Fruit fly (Drosophila melanogaster) whole organism, wandering third instar larva: Measurements from ENCODE around the gene DNAlig3.
A peak's percentile ranks its signal among the peaks of the same experiment; 100 is the strongest.

Experiments
- Abd-B ChIP-seq: fragments of >200 bp; optimal IDR thresholded peaks from 2 replicates; lab custom pipeline; 2017; ENCODE audit warnings: missing biosample characterization, missing genetic modification characterization
- CG32264 ChIP-seq: fragments of 200-800 bp; sonication (Bioruptor generic); optimal IDR thresholded peaks from 2 replicates; lab custom pipeline; 2016; ENCODE audit warnings: missing biosample characterization, missing genetic modification characterization
- CG9705 ChIP-seq: fragments of 200-800 bp; sonication (Bioruptor generic); optimal IDR thresholded peaks from 2 replicates; lab custom pipeline; 2018; ENCODE audit warnings: missing biosample characterization, mild to moderate bottlenecking, missing genetic modification characterization
- Dif ChIP-seq: fragments of 200-275, 200-300 bp; sonication (Bioruptor generic); optimal IDR thresholded peaks from 2 replicates; lab custom pipeline; 2018; ENCODE audit warnings: missing biosample characterization, missing genetic modification characterization; ENCODE audit not compliant: partially characterized antibody
- GATAd ChIP-seq: sonication (Bioruptor generic); optimal IDR thresholded peaks from 2 replicates; lab custom pipeline; 2016; ENCODE audit warnings: missing biosample characterization, missing genetic modification characterization
- HLH106 ChIP-seq: fragments of 200-800 bp; optimal IDR thresholded peaks from 3 replicates; lab custom pipeline; 2019; ENCODE audit warnings: missing biosample characterization, mild to moderate bottlenecking, missing genetic modification characterization, moderate library complexity
- Hr83 ChIP-seq: fragments of 200-300 bp; sonication (Bioruptor generic); optimal IDR thresholded peaks from 2 replicates; lab custom pipeline; 2016; ENCODE audit warnings: missing biosample characterization, mild to moderate bottlenecking, missing genetic modification characterization, moderate library complexity; ENCODE audit not compliant: poor library complexity, severe bottlenecking
- Mio ChIP-seq: sonication (Bioruptor generic); optimal IDR thresholded peaks from 2 replicates; lab custom pipeline; 2016; ENCODE audit warnings: missing biosample characterization, missing genetic modification characterization
- Myc ChIP-seq: fragments of >200 bp; optimal IDR thresholded peaks from 2 replicates; lab custom pipeline; 2017
- N ChIP-seq: fragments of >200 bp; optimal IDR thresholded peaks from 2 replicates; lab custom pipeline; 2018; ENCODE audit warnings: missing biosample characterization, missing external identifiers, missing genetic modification characterization
- Rel ChIP-seq, 2 experiments: fragments of 200-800 bp; sonication (Bioruptor generic) in 1 of 2; optimal IDR thresholded peaks; 2 replicates in 1 of 2; 3 replicates in 1 of 2; lab custom pipeline; 2016 to 2019; ENCODE audit warnings: mild to moderate bottlenecking in 2 of 2, missing biosample characterization in 2 of 2, missing genetic modification characterization in 2 of 2, moderate library complexity in 1 of 2
- Sp1 ChIP-seq: fragments of 200-800 bp; sonication (Bioruptor generic); optimal IDR thresholded peaks from 3 replicates; lab custom pipeline; 2019; ENCODE audit warnings: missing biosample characterization, mild to moderate bottlenecking, missing genetic modification characterization, moderate library complexity
- Vsx2 ChIP-seq: fragments of 200-300, 225-300 bp; sonication (Bioruptor generic); optimal IDR thresholded peaks from 2 replicates; lab custom pipeline; 2018; ENCODE audit warnings: missing biosample characterization, missing genetic modification characterization; ENCODE audit not compliant: partially characterized antibody
- dl ChIP-seq, 2 experiments: fragments of 175-275, 200-275 bp in 1 of 2; fragments of 200-275 bp in 1 of 2; sonication (Bioruptor generic); optimal IDR thresholded peaks; lab custom pipeline; 2018; ENCODE audit warnings: mild to moderate bottlenecking in 2 of 2, missing biosample characterization in 2 of 2, missing genetic modification characterization in 2 of 2, moderate library complexity in 2 of 2; ENCODE audit not compliant: partially characterized antibody in 2 of 2, insufficient read depth in 1 of 2
- dsf ChIP-seq: sonication (Bioruptor generic); optimal IDR thresholded peaks from 2 replicates; lab custom pipeline; 2016; ENCODE audit warnings: missing biosample characterization, missing genetic modification characterization, borderline replicate concordance
- foxo ChIP-seq, 2 experiments: fragments of 200-800 bp; sonication (Bioruptor generic); optimal IDR thresholded peaks; 2 replicates in 1 of 2; 3 replicates in 1 of 2; lab custom pipeline; 2016 to 2017; ENCODE audit warnings: missing biosample characterization in 2 of 2, missing genetic modification characterization in 2 of 2
- h ChIP-seq: fragments of 200-800 bp; sonication (Bioruptor generic); optimal IDR thresholded peaks from 3 replicates; lab custom pipeline; 2016; ENCODE audit warnings: missing biosample characterization, mild to moderate bottlenecking, missing genetic modification characterization
- pan ChIP-seq: fragments of >200 bp; optimal IDR thresholded peaks from 2 replicates; lab custom pipeline; 2017
- rgr ChIP-seq: fragments of 200-800 bp; sonication (Bioruptor generic); optimal IDR thresholded peaks from 3 replicates; lab custom pipeline; 2016; ENCODE audit warnings: missing biosample characterization, mild to moderate bottlenecking, missing genetic modification characterization
- sage ChIP-seq: fragments of 200-800 bp; sonication (Bioruptor generic); optimal IDR thresholded peaks from 2 replicates; lab custom pipeline; 2016; ENCODE audit warnings: missing biosample characterization, mild to moderate bottlenecking, missing genetic modification characterization
- sv ChIP-seq: fragments of 200-800 bp; sonication (Bioruptor generic); optimal IDR thresholded peaks from 3 replicates; lab custom pipeline; 2016; ENCODE audit warnings: missing biosample characterization, missing genetic modification characterization
- woc ChIP-seq: sonication (Bioruptor generic); optimal IDR thresholded peaks from 2 replicates; lab custom pipeline; 2016; ENCODE audit warnings: missing biosample characterization, mild to moderate bottlenecking, missing genetic modification characterization

DNAlig3 gene

DNA sequence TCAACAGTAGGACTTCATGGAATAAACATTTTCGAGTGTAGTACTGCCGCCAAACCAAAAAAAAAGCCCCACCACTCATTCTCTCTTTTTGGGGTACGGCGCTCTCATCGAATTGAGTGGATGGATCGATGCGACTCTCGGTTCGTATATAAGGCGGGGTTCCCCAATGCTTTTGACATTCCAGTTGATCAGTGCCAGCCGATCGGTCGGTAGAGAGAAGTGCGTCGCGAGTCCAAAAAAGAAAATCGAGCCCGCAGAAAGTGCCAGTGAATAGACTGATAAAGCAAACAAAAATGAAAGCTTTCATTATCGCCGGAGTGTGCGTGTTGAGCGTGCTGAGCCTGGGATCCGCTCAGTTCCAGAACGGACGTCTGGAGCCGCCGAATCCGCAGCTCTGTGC is 41.8 kb downstream of the DNAlig3 start, which contains the start of gene CG4115:
CG4115 (plus strand) TSS at position 172 of the 400 bp plus-strand sequence.
- no peak for TF ChIP-seq N (GFP tag; lab: Kevin White, UChicago)
- peak; percentile 15 for TF ChIP-seq woc (GFP tag; lab: Kevin White, UChicago)
- peak; percentile 20 for TF ChIP-seq Dif (GFP tag; lab: Kevin White, UChicago)
- TF ChIP-seq Rel (GFP tag; optimal IDR thresholded peaks at IDR 0.05; lab: Kevin White, UChicago): no peak
- TF ChIP-seq Rel (tag; optimal IDR thresholded peaks at IDR 0.05; lab: Kevin White, UChicago): peak; percentile 94

DNA sequence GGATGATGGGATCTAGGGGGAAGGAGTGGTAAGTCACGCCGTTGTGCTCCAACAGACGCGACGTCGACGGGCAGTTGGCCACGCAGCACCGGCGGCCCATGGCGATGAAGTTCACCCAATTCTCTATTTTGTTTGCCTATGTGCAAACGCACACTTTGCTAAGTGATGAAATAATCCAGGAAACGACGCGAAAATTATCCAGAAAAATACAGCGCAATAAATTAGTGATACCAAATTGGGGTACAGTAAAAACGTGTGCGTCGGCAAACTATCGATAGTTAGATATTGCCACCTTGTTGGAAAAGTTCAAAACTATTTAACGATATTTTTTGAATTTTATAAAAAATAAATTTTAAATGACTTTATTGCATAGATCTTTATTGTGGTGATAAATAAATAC is 45.6 kb downstream of the DNAlig3 start, which contains the start of gene MBD-R2:
MBD-R2 (minus strand) TSS at position 222 of the 400 bp plus-strand sequence.
- TF ChIP-seq sage (GFP tag; lab: Kevin White, UChicago): peak; percentile 12
- no peak for TF ChIP-seq Rel (GFP tag; optimal IDR thresholded peaks at IDR 0.05; lab: Kevin White, UChicago)
- peak; percentile 22 for TF ChIP-seq Rel (tag; optimal IDR thresholded peaks at IDR 0.05; lab: Kevin White, UChicago)
- TF ChIP-seq dl (GFP tag; optimal IDR thresholded peaks at IDR 0.05; lab: Kevin White, UChicago; ENCODE audit: insufficient read depth in 1 of 2, partially characterized antibody in 2 of 2): no peak

DNA sequence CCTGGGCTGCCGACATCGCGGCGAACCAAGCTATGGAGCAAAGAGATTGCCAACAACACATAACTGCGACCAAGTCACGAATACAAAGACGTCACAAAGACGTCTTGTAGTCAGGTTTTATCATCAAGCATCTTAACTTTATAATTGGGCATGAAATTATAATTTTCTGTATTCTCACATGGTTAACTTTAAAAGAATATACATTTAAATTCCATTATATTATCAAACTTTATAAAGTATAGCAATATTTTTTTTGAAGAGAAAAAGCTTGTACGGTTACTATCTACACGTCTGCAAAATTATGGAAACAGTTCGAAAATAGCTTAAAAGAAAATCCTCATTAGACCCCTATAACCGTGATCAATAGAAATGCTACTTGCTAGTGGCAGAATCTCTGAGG is 49.6 kb downstream of the DNAlig3 start, which contains the start of gene CG10041:
CG10041 (minus strand) TSS at position 101 of the 400 bp plus-strand sequence.
- no peak for TF ChIP-seq Vsx2 (GFP tag; lab: Kevin White, UChicago)
- TF ChIP-seq N (GFP tag; lab: Kevin White, UChicago): no peak
- no peak for TF ChIP-seq pan (lab: Kevin White, UChicago)
- no peak for TF ChIP-seq dsf (GFP tag; lab: Kevin White, UChicago)
- TF ChIP-seq Dif (GFP tag; lab: Kevin White, UChicago): no peak
- TF ChIP-seq Abd-B (GFP tag; lab: Kevin White, UChicago): no peak
- TF ChIP-seq Mio (GFP tag; lab: Kevin White, UChicago): no peak
- TF ChIP-seq Myc (lab: Kevin White, UChicago): no peak
- no peak for TF ChIP-seq sv (GFP tag; lab: Kevin White, UChicago)
- TF ChIP-seq CG9705: no peak
- TF ChIP-seq foxo (GFP tag; optimal IDR thresholded peaks at IDR 0.05; lab: Kevin White, UChicago): no peak
- no peak for TF ChIP-seq Hr83 (GFP tag; lab: Kevin White, UChicago)
- no peak for TF ChIP-seq rgr
- TF ChIP-seq, all 38 proteins: peak for 0

DNA sequence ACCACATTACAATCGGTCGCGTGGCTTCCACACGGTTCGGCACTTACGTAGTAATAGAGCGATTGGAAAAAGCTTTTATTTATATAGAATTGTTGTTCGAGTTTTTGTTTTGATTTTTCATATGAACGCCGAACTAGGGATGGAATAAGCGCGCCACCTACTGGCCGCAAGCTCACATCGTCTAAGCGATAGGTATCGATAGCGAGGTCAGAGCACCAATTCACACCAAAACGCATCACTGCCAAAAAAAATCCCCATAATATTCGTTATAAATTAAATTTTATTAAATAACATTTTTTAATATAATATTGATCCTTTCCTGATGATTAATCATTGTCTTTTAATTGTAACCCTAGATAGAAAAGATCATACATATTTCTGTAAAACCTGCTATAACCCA is 51.1 kb downstream of the DNAlig3 start, which contains the start of gene CG10038:
CG10038 (minus strand) TSS at position 148 of the 400 bp plus-strand sequence.
- peak; percentile 43 for TF ChIP-seq h (GFP tag; lab: Kevin White, UChicago)
- TF ChIP-seq Hr83 (GFP tag; lab: Kevin White, UChicago): peak; percentile 64
- TF ChIP-seq Sp1 (GFP tag; lab: Kevin White, UChicago): no peak
- peak; percentile 42 for TF ChIP-seq rgr
- TF ChIP-seq CG32264 (GFP tag; lab: Kevin White, UChicago): no peak
- peak in 1 of 2 experiments; percentile 54 for TF ChIP-seq foxo (GFP tag; optimal IDR thresholded peaks at IDR 0.05; lab: Kevin White, UChicago)
- TF ChIP-seq HLH106 (tag; lab: Kevin White, UChicago): peak; percentile 25
- TF ChIP-seq GATAd: peak; percentile 6
- TF ChIP-seq Rel (GFP tag; optimal IDR thresholded peaks at IDR 0.05; lab: Kevin White, UChicago): no peak
- TF ChIP-seq Rel (tag; optimal IDR thresholded peaks at IDR 0.05; lab: Kevin White, UChicago): peak; percentile 99
- TF ChIP-seq sage (GFP tag; lab: Kevin White, UChicago): peak; percentile 40
- no peak for TF ChIP-seq Abd-B (GFP tag; lab: Kevin White, UChicago)
